Worm (Caenorhabditis elegans) whole organism, mixed stage, embryonic: Measurements from ENCODE around the gene mdf-2.

ENCODE experiments used
- bed-3 ChIP-seq: fragments of 200-800 bp; sonication (Bioruptor generic); optimal IDR thresholded peaks from 3 replicates; lab custom pipeline; 2018; ENCODE audit warnings: mild to moderate bottlenecking, missing genetic modification characterization, moderate library complexity, missing compliant biosample characterization
- blmp-1 ChIP-seq: fragments of 150-350 bp; optimal IDR thresholded peaks from 2 replicates; lab custom pipeline; 2014; ENCODE audit warnings: missing biosample characterization, missing genetic modification characterization
- ceh-39 ChIP-seq: fragments of 150-350 bp; optimal IDR thresholded peaks from 2 replicates; lab custom pipeline; 2014; ENCODE audit warnings: missing biosample characterization, missing genetic modification characterization
- ces-1 ChIP-seq: fragments of 150-350 bp; optimal IDR thresholded peaks from 2 replicates; lab custom pipeline; 2014; ENCODE audit warnings: missing biosample characterization, missing genetic modification reagents, missing genetic modification characterization
- elt-3 ChIP-seq: fragments of 150-350 bp; optimal IDR thresholded peaks from 2 replicates; lab custom pipeline; 2014; ENCODE audit warnings: missing biosample characterization, missing genetic modification characterization
- ham-2 ChIP-seq: fragments of 200-800 bp; sonication (Bioruptor generic); optimal IDR thresholded peaks from 2 replicates; lab custom pipeline; 2018; ENCODE audit warnings: mild to moderate bottlenecking, missing genetic modification characterization, missing compliant biosample characterization
- hlh-1 ChIP-seq: fragments of 150-350 bp; optimal IDR thresholded peaks from 2 replicates; lab custom pipeline; 2014; ENCODE audit warnings: missing biosample characterization, missing genetic modification reagents, missing genetic modification characterization
- nhr-237 ChIP-seq: fragments of 150-350 bp; optimal IDR thresholded peaks from 2 replicates; lab custom pipeline; 2014; ENCODE audit warnings: missing biosample characterization, missing genetic modification characterization
- nhr-28 ChIP-seq: fragments of 150-350 bp; optimal IDR thresholded peaks from 2 replicates; lab custom pipeline; 2014; ENCODE audit warnings: missing biosample characterization, missing genetic modification characterization
- nhr-76 ChIP-seq: sonication (generic microtip); optimal IDR thresholded peaks from 2 replicates; lab custom pipeline; 2017; ENCODE audit warnings: missing biosample characterization, missing genetic modification characterization
- pha-4 ChIP-seq: fragments of 150-350 bp; optimal IDR thresholded peaks from 2 replicates; lab custom pipeline; 2018; ENCODE audit warnings: missing biosample characterization, missing genetic modification reagents, missing genetic modification characterization
- zip-8 ChIP-seq: fragments of 150-350 bp; optimal IDR thresholded peaks from 2 replicates; lab custom pipeline; 2014; ENCODE audit warnings: missing biosample characterization, missing genetic modification characterization

ce11 chrIV:2677687-2678086 lies 36.8 kb upstream of the mdf-2 start:
- no peak for TF ChIP-seq ham-2 (GFP tag; lab: Kevin White, UChicago)
- TF ChIP-seq nhr-28 (tag; lab: Kevin White, UChicago) = no peak
- no peak for TF ChIP-seq ces-1 (GFP tag; lab: Kevin White, UChicago)
- no peak for TF ChIP-seq nhr-76 (tag; lab: Kevin White, UChicago)
- TF ChIP-seq elt-3 (tag; lab: Kevin White, UChicago) = no peak
- no peak for TF ChIP-seq bed-3
- no peak for TF ChIP-seq zip-8 (tag; lab: Kevin White, UChicago)
- TF ChIP-seq nhr-237 = no peak
- TF ChIP-seq pha-4 (tag; lab: Kevin White, UChicago) = no peak
- no peak for TF ChIP-seq ceh-39 (tag; lab: Kevin White, UChicago)
- TF ChIP-seq blmp-1 (tag; lab: Kevin White, UChicago) = no peak
- TF ChIP-seq hlh-1 (tag; lab: Kevin White, UChicago) = no peak
